Fruit fly (Drosophila melanogaster) whole organism, embryonic: ENCODE measurements around the gene CG43448.

Experiments
- Bgb ChIP-seq: fragments of 200-800 bp; sonication (Bioruptor generic); IDR thresholded peaks from 2 replicates; pipeline ENCODE4 v1.3.6; 2022; ENCODE audit warnings: missing biosample characterization, missing genetic modification characterization; ENCODE audit not compliant: partially characterized antibody
- CG10147 ChIP-seq: fragments of 200-800 bp; sonication (Bioruptor generic); optimal IDR thresholded peaks from 2 replicates; lab custom pipeline; 2019; ENCODE audit warnings: missing biosample characterization, mild to moderate bottlenecking, missing genetic modification characterization, moderate library complexity
- CG11398 ChIP-seq: fragments of 200-800 bp; sonication (Bioruptor generic); optimal IDR thresholded peaks from 2 replicates; lab custom pipeline; 2016; ENCODE audit warnings: missing biosample characterization, missing genetic modification characterization
- CG11456 ChIP-seq: fragments of 200-800 bp; sonication (Bioruptor generic); IDR thresholded peaks from 3 replicates; pipeline ENCODE4 v1.3.6; 2022; ENCODE audit warnings: missing biosample characterization, missing genetic modification characterization
- CG11504 ChIP-seq: fragments of 200-800 bp; sonication (Bioruptor generic); optimal IDR thresholded peaks from 3 replicates; lab custom pipeline; 2019; ENCODE audit warnings: missing biosample characterization, mild to moderate bottlenecking, missing genetic modification characterization, moderate library complexity
- CG12769 ChIP-seq: fragments of 200-800 bp; sonication (Bioruptor generic); optimal IDR thresholded peaks from 2 replicates; lab custom pipeline; 2019; ENCODE audit warnings: missing biosample characterization, mild to moderate bottlenecking, missing genetic modification characterization, moderate library complexity
- CG13123 ChIP-seq: fragments of 200-800 bp; sonication (Bioruptor generic); optimal IDR thresholded peaks from 2 replicates; lab custom pipeline; 2016; ENCODE audit warnings: missing biosample characterization, missing genetic modification characterization
- CG14860 ChIP-seq: fragments of 200-800 bp; sonication (Bioruptor generic); IDR thresholded peaks from 3 replicates; pipeline ENCODE4 v1.3.6; 2022; ENCODE audit warnings: missing biosample characterization, missing genetic modification characterization; ENCODE audit not compliant: partially characterized antibody
- CG16813 ChIP-seq: fragments of 200-800 bp; sonication (Bioruptor generic); IDR thresholded peaks from 3 replicates; pipeline ENCODE4 v1.3.6; 2022; ENCODE audit warnings: missing biosample characterization, missing genetic modification characterization; ENCODE audit not compliant: partially characterized antibody
- CG18599 ChIP-seq: fragments of 200-800 bp; sonication (Bioruptor generic); optimal IDR thresholded peaks from 3 replicates; lab custom pipeline; 2017; ENCODE audit warnings: missing biosample characterization, missing genetic modification characterization, mild to moderate bottlenecking, moderate library complexity, missing genetic modification reagents
- CG31224 ChIP-seq: fragments of 200-800 bp; sonication (Bioruptor generic); IDR thresholded peaks from 2 replicates; pipeline ENCODE4 v1.3.6; 2022; ENCODE audit warnings: missing biosample characterization, missing genetic modification characterization
- CG3281 ChIP-seq: fragments of 200-800 bp; sonication (Bioruptor generic); optimal IDR thresholded peaks from 3 replicates; lab custom pipeline; 2017; ENCODE audit warnings: missing biosample characterization, mild to moderate bottlenecking, missing genetic modification characterization
- CG34224 ChIP-seq: fragments of 200-800 bp; sonication (Bioruptor generic); IDR thresholded peaks from 3 replicates; pipeline ENCODE4 v1.3.6; 2022; ENCODE audit warnings: missing biosample characterization, missing genetic modification characterization; ENCODE audit not compliant: partially characterized antibody
- CG42726 ChIP-seq: fragments of 200-800 bp; sonication (Bioruptor generic); IDR thresholded peaks from 2 replicates; pipeline ENCODE4 v1.3.6; 2022; ENCODE audit warnings: missing biosample characterization, missing genetic modification characterization; ENCODE audit not compliant: partially characterized antibody
- CG4360 ChIP-seq: fragments of 200-800 bp; sonication (Bioruptor generic); IDR thresholded peaks from 2 replicates; pipeline ENCODE4 v1.3.6; 2022; ENCODE audit warnings: missing biosample characterization, missing genetic modification characterization
- CG4424 ChIP-seq: fragments of 200-800 bp; sonication (Bioruptor generic); optimal IDR thresholded peaks from 3 replicates; lab custom pipeline; 2016; ENCODE audit warnings: missing biosample characterization, missing genetic modification characterization
- CG6254 ChIP-seq: fragments of 200-800 bp; sonication (Bioruptor generic); optimal IDR thresholded peaks from 3 replicates; lab custom pipeline; 2017; ENCODE audit warnings: mild to moderate bottlenecking, missing biosample characterization, missing genetic modification reagents, missing genetic modification characterization
- CG6791 ChIP-seq: fragments of 200-800 bp; sonication (Bioruptor generic); IDR thresholded peaks from 3 replicates; pipeline ENCODE4 v1.3.6; 2022; ENCODE audit warnings: missing biosample characterization, missing genetic modification characterization; ENCODE audit not compliant: partially characterized antibody
- CG7963 ChIP-seq: fragments of 200-800 bp; sonication (Bioruptor generic); IDR thresholded peaks from 3 replicates; pipeline ENCODE4 v1.3.6; 2022; ENCODE audit warnings: missing biosample characterization, missing genetic modification characterization; ENCODE audit not compliant: partially characterized antibody
- CG8765 ChIP-seq: fragments of 200-800 bp; sonication (Bioruptor generic); IDR thresholded peaks from 2 replicates; pipeline ENCODE4 v1.3.6; 2022; ENCODE audit warnings: missing biosample characterization, missing genetic modification characterization
- Dll ChIP-seq: fragments of 200-800 bp; sonication (Bioruptor generic); IDR thresholded peaks from 4 replicates; pipeline ENCODE4 v1.3.6; 2022; ENCODE audit warnings: missing biosample characterization, missing genetic modification characterization; ENCODE audit not compliant: partially characterized antibody
- Gsc ChIP-seq: fragments of 200-800 bp; sonication (Bioruptor generic); IDR thresholded peaks from 2 replicates; pipeline ENCODE4 v1.3.6; 2022; ENCODE audit warnings: missing biosample characterization, missing genetic modification characterization
- Gug ChIP-seq: fragments of 200-800 bp; sonication (Bioruptor generic); IDR thresholded peaks from 4 replicates; pipeline ENCODE4 v1.3.6; 2022; ENCODE audit warnings: missing biosample characterization, missing genetic modification characterization
- H15 ChIP-seq: fragments of 200-800 bp; sonication (Bioruptor generic); IDR thresholded peaks from 3 replicates; pipeline ENCODE4 v1.3.6; 2022; ENCODE audit warnings: missing biosample characterization, missing genetic modification characterization
- HLH3B ChIP-seq: fragments of 200-800 bp; sonication (Bioruptor generic); IDR thresholded peaks from 2 replicates; pipeline ENCODE4 v1.3.6; 2022; ENCODE audit warnings: missing biosample characterization, missing genetic modification characterization
- HLH4C ChIP-seq: fragments of 200-800 bp; sonication (Bioruptor generic); IDR thresholded peaks from 3 replicates; pipeline ENCODE4 v1.3.6; 2022; ENCODE audit warnings: missing biosample characterization, missing genetic modification characterization; ENCODE audit not compliant: partially characterized antibody
- Opbp ChIP-seq: fragments of 200-800 bp; sonication (Bioruptor generic); IDR thresholded peaks from 3 replicates; pipeline ENCODE4 v1.3.6; 2022; ENCODE audit warnings: missing biosample characterization, missing genetic modification characterization; ENCODE audit not compliant: partially characterized antibody
- Scr ChIP-seq: fragments of 200-800 bp; sonication (Bioruptor generic); IDR thresholded peaks from 2 replicates; pipeline ENCODE4 v1.3.6; 2022; ENCODE audit warnings: missing biosample characterization, missing genetic modification characterization; ENCODE audit not compliant: partially characterized antibody
- ato ChIP-seq: fragments of 200-800 bp; sonication (Bioruptor generic); IDR thresholded peaks from 2 replicates; pipeline ENCODE4 v1.3.6; 2022; ENCODE audit warnings: missing biosample characterization, missing genetic modification characterization; ENCODE audit not compliant: partially characterized antibody
- bbx ChIP-seq: fragments of 200-800 bp; sonication (Bioruptor generic); IDR thresholded peaks from 2 replicates; pipeline ENCODE4 v1.3.6; 2022; ENCODE audit warnings: missing biosample characterization, missing genetic modification characterization; ENCODE audit not compliant: partially characterized antibody
- bsh ChIP-seq, 2 experiments: fragments of 200-800 bp; sonication (Bioruptor generic); optimal IDR thresholded peaks; 2 replicates each; lab custom pipeline; 2017 to 2018; ENCODE audit warnings: mild to moderate bottlenecking in 2 of 2, missing biosample characterization in 2 of 2, missing genetic modification characterization in 2 of 2, moderate library complexity in 1 of 2
- chinmo ChIP-seq: fragments of 200-800 bp; sonication (Bioruptor generic); IDR thresholded peaks from 4 replicates; pipeline ENCODE4 v1.3.6; 2022; ENCODE audit warnings: missing biosample characterization, missing genetic modification characterization; ENCODE audit not compliant: partially characterized antibody
- corto ChIP-seq: fragments of 200-800 bp; sonication (Bioruptor generic); optimal IDR thresholded peaks from 2 replicates; lab custom pipeline; 2016; ENCODE audit warnings: missing biosample characterization, mild to moderate bottlenecking, missing genetic modification characterization, moderate library complexity
- exex ChIP-seq: fragments of 200-800 bp; sonication (Bioruptor generic); optimal IDR thresholded peaks from 4 replicates; lab custom pipeline; 2018; ENCODE audit warnings: missing biosample characterization, mild to moderate bottlenecking, missing genetic modification characterization, moderate library complexity
- fu2 ChIP-seq: fragments of 200-800 bp; sonication (Bioruptor generic); optimal IDR thresholded peaks from 2 replicates; lab custom pipeline; 2016; ENCODE audit warnings: missing biosample characterization, missing genetic modification characterization
- hbn ChIP-seq: fragments of 200-800 bp; sonication (Bioruptor generic); IDR thresholded peaks from 2 replicates; pipeline ENCODE4 v1.3.6; 2022; ENCODE audit warnings: missing biosample characterization, missing genetic modification characterization; ENCODE audit not compliant: partially characterized antibody
- mld ChIP-seq: fragments of 200-800 bp; sonication (Bioruptor generic); IDR thresholded peaks from 3 replicates; pipeline ENCODE4 v1.3.6; 2022; ENCODE audit warnings: missing biosample characterization, missing genetic modification characterization; ENCODE audit not compliant: partially characterized antibody
- nerfin-2 ChIP-seq: fragments of 200-800 bp; sonication (Bioruptor generic); IDR thresholded peaks from 2 replicates; pipeline ENCODE4 v1.3.6; 2022; ENCODE audit warnings: missing biosample characterization, missing genetic modification characterization; ENCODE audit not compliant: partially characterized antibody
- shn ChIP-seq: fragments of 200-800 bp; sonication (Bioruptor generic); optimal IDR thresholded peaks from 3 replicates; lab custom pipeline; 2016; ENCODE audit warnings: missing biosample characterization, missing genetic modification characterization
- sna ChIP-seq: fragments of 200-800 bp; sonication (Bioruptor generic); IDR thresholded peaks from 2 replicates; pipeline ENCODE4 v1.3.6; 2022; ENCODE audit warnings: missing biosample characterization, missing genetic modification characterization; ENCODE audit not compliant: partially characterized antibody
- tna ChIP-seq: fragments of 200-800 bp; sonication (Bioruptor generic); IDR thresholded peaks from 2 replicates; pipeline ENCODE4 v1.3.6; 2022; ENCODE audit warnings: missing biosample characterization, missing genetic modification characterization; ENCODE audit not compliant: partially characterized antibody
- unc-4 ChIP-seq: fragments of 200-800 bp; sonication (Bioruptor generic); IDR thresholded peaks from 2 replicates; pipeline ENCODE4 v1.3.6; 2022; ENCODE audit warnings: missing biosample characterization, missing genetic modification characterization; ENCODE audit not compliant: partially characterized antibody
- zen2 ChIP-seq: fragments of 200-800 bp; sonication (Bioruptor generic); IDR thresholded peaks from 3 replicates; pipeline ENCODE4 v1.3.6; 2022; ENCODE audit warnings: missing biosample characterization, missing genetic modification characterization; ENCODE audit not compliant: partially characterized antibody

Gene CG43448

dm6 chr3R:30250496-30250978, 13.0 kb upstream of the CG43448 start, which contains the start of gene CG9682 (continued):
- no peak for TF ChIP-seq CG12769 (tag; lab: Kevin White, UChicago)
- no peak for TF ChIP-seq bsh (GFP tag; optimal IDR thresholded peaks at IDR 0.05; lab: Kevin White, UChicago)
- TF ChIP-seq CG10147 (GFP tag; lab: Kevin White, UChicago) = no peak
- TF ChIP-seq CG6254 = no peak
- no peak for TF ChIP-seq CG31224 (GFP tag; lab: Robert Waterston, UW)
- TF ChIP-seq H15 = no peak
- no peak for TF ChIP-seq Gsc (GFP tag; lab: Robert Waterston, UW)
- TF ChIP-seq CG8765 (GFP tag; lab: Robert Waterston, UW) = no peak
- TF ChIP-seq exex (tag; lab: Kevin White, UChicago) = peak; percentile 57

- TF ChIP-seq CG13123 (no peak), CG11456 (GFP tag; lab: Robert Waterston, UW) (0 out of 3 replicates have a peak, but pooled peaks have one; percentile 8), CG18599 (GFP tag; lab: Kevin White, UChicago) (no peak)
These were observed 11.7 kb upstream of the CG43448 start, which contains the start of gene CG34299 for dm6 chr3R:30249283-30249682. Gene CG34299, plus strand, starts transcription at chr3R:30249583.

- peak; percentile 74 for TF ChIP-seq CG16813 (GFP tag; lab: Robert Waterston, UW)
- TF ChIP-seq sna (GFP tag; lab: Robert Waterston, UW) = peak; percentile 58
- peak; percentile 88 for TF ChIP-seq CG14860
- TF ChIP-seq CG42726 (GFP tag; lab: Robert Waterston, UW) = peak; percentile 89
- no peak for TF ChIP-seq shn (GFP tag; lab: Kevin White, UChicago)
- TF ChIP-seq Dll (GFP tag; lab: Robert Waterston, UW) = peak; percentile 58; the same call in 2 of the 4 replicates
- TF ChIP-seq CG7963 = peak; percentile 92
- peak; percentile 53; the same call in 1 of the 2 replicates for TF ChIP-seq unc-4 (GFP tag; lab: Robert Waterston, UW)
- peak; percentile 32 for TF ChIP-seq hbn (GFP tag; lab: Robert Waterston, UW)
- peak; percentile 86 for TF ChIP-seq Opbp (GFP tag; lab: Robert Waterston, UW)
- peak; percentile 92 for TF ChIP-seq mld (GFP tag; lab: Robert Waterston, UW)
- TF ChIP-seq Scr (GFP tag; lab: Robert Waterston, UW) = peak; percentile 67
- peak; percentile 62; the same call in 2 of the 3 replicates for TF ChIP-seq zen2 (GFP tag; lab: Robert Waterston, UW)
- peak; percentile 81 for TF ChIP-seq HLH4C (GFP tag; lab: Robert Waterston, UW)
- TF ChIP-seq fu2 = no peak
- TF ChIP-seq Bgb = peak; percentile 88
- peak; percentile 65 for TF ChIP-seq nerfin-2 (GFP tag; lab: Robert Waterston, UW)
- peak; percentile 91 for TF ChIP-seq tna
- TF ChIP-seq CG6791 (GFP tag; lab: Robert Waterston, UW) = peak; percentile 90
- peak; percentile 22 for TF ChIP-seq CG11504 (tag; lab: Kevin White, UChicago)
- 0 out of 4 replicates have a peak, but pooled peaks have one; percentile 10 for TF ChIP-seq Gug (GFP tag; lab: Robert Waterston, UW)
- TF ChIP-seq chinmo (GFP tag; lab: Robert Waterston, UW) = peak; percentile 43; the same call in 1 of the 4 replicates
- TF ChIP-seq CG4424 = peak; percentile 100
- TF ChIP-seq CG4360 (GFP tag; lab: Robert Waterston, UW) = 0 out of 2 replicates have a peak, but pooled peaks have one; percentile 20
- TF ChIP-seq HLH3B = no peak
- no peak for TF ChIP-seq corto (GFP tag; lab: Kevin White, UChicago)
- TF ChIP-seq ato (GFP tag; lab: Robert Waterston, UW) = peak; percentile 82
- peak; percentile 34; the same call in 2 of the 3 replicates for TF ChIP-seq CG34224 (GFP tag; lab: Robert Waterston, UW)
- no peak for TF ChIP-seq CG3281 (GFP tag; lab: Kevin White, UChicago)
- TF ChIP-seq bbx (GFP tag; lab: Robert Waterston, UW) = peak; percentile 86
- TF ChIP-seq CG11398 (GFP tag; lab: Kevin White, UChicago) = no peak
These were observed 11.0 kb upstream of the CG43448 start for dm6 chr3R:30248565-30248964.
